Comparison of ENCODE assay signal across 1 fruit fly cellular context in the genomic region with DNA sequence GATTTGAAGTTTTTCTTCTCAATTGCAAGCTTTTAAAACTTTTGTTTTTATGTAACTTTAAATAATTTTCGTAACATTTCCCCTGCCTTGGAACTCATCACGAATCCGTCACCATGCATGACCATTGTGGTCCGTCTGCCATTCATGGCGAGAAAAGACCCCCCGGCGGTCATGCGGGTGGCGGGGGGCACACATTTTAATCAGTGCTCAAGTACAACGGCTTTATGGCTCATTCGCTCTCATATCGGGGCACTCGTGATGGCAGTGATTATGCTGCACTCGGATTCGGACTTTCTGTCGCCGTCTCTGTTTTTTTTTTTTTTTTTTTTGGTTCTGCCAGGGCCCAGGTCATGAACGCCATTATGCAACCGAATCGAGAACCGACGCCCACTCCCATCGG.
TF ChIP-seq lines count a peak whose summit lies in the region.

No protein-coding gene starts in this region.

TF ChIP-seq in whole organism, embryonic, 481 proteins besides CTCF, POLR2A, EP300 and RAD21 (continued from another document):
- TF ChIP-seq CG2129 (GFP tag; IDR thresholded peaks at IDR 0.05; lab: Robert Waterston, UW; ENCODE audit: partially characterized antibody) (no peak), Med (GFP tag; lab: Kevin White, UChicago) (peak; percentile 24), sens-2 (GFP tag; IDR thresholded peaks at IDR 0.05; lab: Robert Waterston, UW) (0 out of 2 replicates have a peak, but pooled peaks have one; percentile 10), CG2202 (tag; optimal IDR thresholded peaks at IDR 0.05; lab: Kevin White, UChicago) (no peak), CG11085 (GFP tag; IDR thresholded peaks at IDR 0.05; lab: Robert Waterston, UW) (no peak), Bteb2 (GFP tag; optimal IDR thresholded peaks at IDR 0.05; lab: Kevin White, UChicago) (no peak), seq (GFP tag; IDR thresholded peaks at IDR 0.05; lab: Robert Waterston, UW) (no peak), CG17568 (GFP tag; optimal IDR thresholded peaks at IDR 0.05; lab: Kevin White, UChicago) (no peak), Hand (GFP tag; optimal IDR thresholded peaks at IDR 0.05; lab: Kevin White, UChicago) (no peak), klu (GFP tag; IDR thresholded peaks at IDR 0.05; lab: Robert Waterston, UW) (no peak), exex (tag; optimal IDR thresholded peaks at IDR 0.05; lab: Kevin White, UChicago) (no peak), zf30C (GFP tag; optimal IDR thresholded peaks at IDR 0.05; lab: Kevin White, UChicago) (no peak), Fer1 (GFP tag; optimal IDR thresholded peaks at IDR 0.05; lab: Kevin White, UChicago) (no peak), Hsf (GFP tag; optimal IDR thresholded peaks at IDR 0.05; lab: Kevin White, UChicago) (no peak), Gug (GFP tag; IDR thresholded peaks at IDR 0.05; lab: Robert Waterston, UW) (no peak), chif (GFP tag; optimal IDR thresholded peaks at IDR 0.05; lab: Kevin White, UChicago) (no peak), Eip74EF (GFP tag; optimal IDR thresholded peaks at IDR 0.05; lab: Kevin White, UChicago) (no peak), gt (GFP tag; IDR thresholded peaks at IDR 0.05; lab: Robert Waterston, UW) (no peak), CG8089 (GFP tag; optimal IDR thresholded peaks at IDR 0.05; lab: Kevin White, UChicago) (no peak), CG2712 (tag; optimal IDR thresholded peaks at IDR 0.05; lab: Kevin White, UChicago) (no peak), CG15269 (tag; optimal IDR thresholded peaks at IDR 0.05; lab: Kevin White, UChicago) (no peak), sima (GFP tag; optimal IDR thresholded peaks at IDR 0.05; lab: Kevin White, UChicago) (no peak), ara (GFP tag; IDR thresholded peaks at IDR 0.05; lab: Robert Waterston, UW) (0 out of 2 replicates have a peak, but pooled peaks have one; percentile 15), Dek (tag; optimal IDR thresholded peaks at IDR 0.05; lab: Kevin White, UChicago) (no peak), pita (GFP tag; optimal IDR thresholded peaks at IDR 0.05; lab: Kevin White, UChicago) (no peak), Dad (GFP tag; optimal IDR thresholded peaks at IDR 0.05; lab: Kevin White, UChicago) (no peak), CG1792 (GFP tag; optimal IDR thresholded peaks at IDR 0.05; lab: Kevin White, UChicago) (no peak), luna (GFP tag; optimal IDR thresholded peaks at IDR 0.05; lab: Kevin White, UChicago) (no peak), CG16813 (GFP tag; IDR thresholded peaks at IDR 0.05; lab: Robert Waterston, UW; ENCODE audit: partially characterized antibody) (no peak), fd102C (GFP tag; optimal IDR thresholded peaks at IDR 0.05; lab: Kevin White, UChicago) (no peak), gfzf (GFP tag; optimal IDR thresholded peaks at IDR 0.05; lab: Kevin White, UChicago) (no peak), CG6683 (GFP tag; optimal IDR thresholded peaks at IDR 0.05; lab: Kevin White, UChicago) (no peak), sc (optimal IDR thresholded peaks at IDR 0.05; lab: Kevin White, UChicago) (no peak), sc (GFP tag; optimal IDR thresholded peaks at IDR 0.05; lab: Kevin White, UChicago) (no peak), sens (GFP tag; lab: Kevin White, UChicago) (peak; percentile 17), eve (GFP tag; optimal IDR thresholded peaks at IDR 0.05; lab: Kevin White, UChicago) (no peak), ewg (GFP tag; optimal IDR thresholded peaks at IDR 0.05; lab: Kevin White, UChicago) (no peak), croc (GFP tag; conservative IDR thresholded peaks at IDR 0.05; lab: Robert Waterston, UW) (no peak), ind (GFP tag; optimal IDR thresholded peaks at IDR 0.05; lab: Kevin White, UChicago) (no peak), al (GFP tag; IDR thresholded peaks at IDR 0.05; lab: Robert Waterston, UW) (no peak), sug (tag; optimal IDR thresholded peaks at IDR 0.05; lab: Kevin White, UChicago) (peak; percentile 73), CG17802 (tag; optimal IDR thresholded peaks at IDR 0.05; lab: Kevin White, UChicago) (no peak), CG7556 (GFP tag; optimal IDR thresholded peaks at IDR 0.05; lab: Kevin White, UChicago) (no peak), Ets65A (GFP tag; lab: Kevin White, UChicago) (peak; percentile 32), tx (GFP tag; optimal IDR thresholded peaks at IDR 0.05; lab: Kevin White, UChicago) (no peak), CG17912 (GFP tag; optimal IDR thresholded peaks at IDR 0.05; lab: Kevin White, UChicago) (no peak), gem (tag; optimal IDR thresholded peaks at IDR 0.05; lab: Kevin White, UChicago) (no peak), D19A (tag; optimal IDR thresholded peaks at IDR 0.05; lab: Kevin White, UChicago) (no peak), CG1529 (GFP tag; optimal IDR thresholded peaks at IDR 0.05; lab: Kevin White, UChicago) (no peak), tna (GFP tag; IDR thresholded peaks at IDR 0.05; lab: Robert Waterston, UW; ENCODE audit: partially characterized antibody) (no peak), ase (GFP tag; IDR thresholded peaks at IDR 0.05; lab: Robert Waterston, UW) (no peak), crol (GFP tag; IDR thresholded peaks at IDR 0.05; lab: Robert Waterston, UW) (peak; percentile 61), CG32767 (GFP tag; IDR thresholded peaks at IDR 0.05; lab: Robert Waterston, UW) (no peak), lola (GFP tag; optimal IDR thresholded peaks at IDR 0.05; lab: Kevin White, UChicago) (no peak), CG10959 (GFP tag; IDR thresholded peaks at IDR 0.05; lab: Robert Waterston, UW) (no peak), CG2199 (GFP tag; IDR thresholded peaks at IDR 0.05; lab: Robert Waterston, UW) (0 out of 3 replicates have a peak, but pooled peaks have one; percentile 14), Gsc (GFP tag; IDR thresholded peaks at IDR 0.05; lab: Robert Waterston, UW) (no peak), danr (GFP tag; IDR thresholded peaks at IDR 0.05; lab: Robert Waterston, UW) (no peak), CG12155 (GFP tag; optimal IDR thresholded peaks at IDR 0.05; lab: Kevin White, UChicago) (no peak), dysf (GFP tag; IDR thresholded peaks at IDR 0.05; lab: Robert Waterston, UW) (no peak), CG10462 (GFP tag; optimal IDR thresholded peaks at IDR 0.05; lab: Kevin White, UChicago) (no peak), Dref (GFP tag; IDR thresholded peaks at IDR 0.05; lab: Robert Waterston, UW) (no peak), Atf3 (GFP tag; optimal IDR thresholded peaks at IDR 0.05; lab: Kevin White, UChicago) (no peak), NC2α (GFP tag; optimal IDR thresholded peaks at IDR 0.05; lab: Kevin White, UChicago) (no peak)
TF ChIP-seq in whole organism, embryonic: peak in this region for 11.
